Worm (Caenorhabditis elegans) whole organism, L1 larva: Measurements from ENCODE around the gene col-170.

Experiments
- ama-1 ChIP-seq: fragments of 150-350 bp; optimal IDR thresholded peaks from 2 replicates; lab custom pipeline; 2014
- ces-1 ChIP-seq: fragments of 150-350 bp; optimal IDR thresholded peaks from 2 replicates; lab custom pipeline; 2014; ENCODE audit warnings: missing biosample characterization, missing genetic modification reagents, missing genetic modification characterization
- egl-27 ChIP-seq, 2 experiments: fragments of 150-350 bp in 1 of 2; sonication (generic microtip); optimal IDR thresholded peaks; 3 replicates each; lab custom pipeline; 2017 to 2018; ENCODE audit warnings: missing biosample characterization in 2 of 2, missing genetic modification characterization in 2 of 2, missing genetic modification reagents in 2 of 2
- jun-1 ChIP-seq: fragments of 150-350 bp; optimal IDR thresholded peaks from 2 replicates; lab custom pipeline; 2014; ENCODE audit warnings: missing biosample characterization, missing genetic modification reagents, missing genetic modification characterization
- lin-15B ChIP-seq: fragments of 150-350 bp; sonication (generic microtip); optimal IDR thresholded peaks from 3 replicates; lab custom pipeline; 2014; ENCODE audit warnings: missing biosample characterization, missing genetic modification characterization
- skn-1 ChIP-seq: fragments of 150-350 bp; optimal IDR thresholded peaks from 2 replicates; lab custom pipeline; 2014; ENCODE audit warnings: missing biosample characterization, missing genetic modification characterization
- snpc-4 ChIP-seq: fragments of 150-350 bp; optimal IDR thresholded peaks from 2 replicates; lab custom pipeline; 2014; ENCODE audit warnings: missing biosample characterization, missing genetic modification characterization
- sox-4 ChIP-seq: sonication (generic microtip); optimal IDR thresholded peaks from 2 replicates; lab custom pipeline; 2016; ENCODE audit warnings: missing genetic modification characterization, missing compliant biosample characterization

DNA sequence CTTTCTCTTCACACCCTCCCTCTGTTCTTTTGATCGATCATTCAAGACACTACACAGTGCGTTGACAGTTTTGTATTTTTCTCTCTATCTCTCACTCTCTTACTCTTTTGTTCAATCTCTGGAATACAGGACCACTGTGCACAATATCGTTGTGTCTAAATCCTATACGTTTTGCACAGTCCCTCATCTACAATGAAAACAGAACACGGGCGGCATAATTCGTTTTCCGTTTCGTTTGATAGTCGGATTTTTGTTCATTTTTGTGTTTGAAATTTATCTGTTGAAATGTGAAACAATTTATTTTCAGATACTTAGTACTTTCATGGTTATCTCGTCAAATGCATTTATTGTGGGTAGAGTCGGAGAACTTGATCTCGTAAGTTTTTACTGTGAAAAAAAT, 10.0 kb downstream of the col-170 start, which contains the start of gene C03B1.7:
- no peak for TF ChIP-seq jun-1 (tag; lab: Kevin White, UChicago)
- no peak for TF ChIP-seq ama-1 (lab: Kevin White, UChicago)
- no peak for TF ChIP-seq ces-1 (GFP tag; lab: Kevin White, UChicago)
- no peak for TF ChIP-seq skn-1
- no peak for TF ChIP-seq egl-27 (tag; optimal IDR thresholded peaks at IDR 0.05; lab: Kevin White, UChicago)
- no peak for TF ChIP-seq lin-15B
- TF ChIP-seq sox-4, result no peak
- no peak for TF ChIP-seq snpc-4
